Fruit fly (Drosophila melanogaster) whole organism, prepupa: ENCODE data around the gene CG6567.
A peak's percentile ranks its signal among the peaks of the same experiment; 100 is the strongest.

Source experiments
- Blimp-1 ChIP-seq: fragments of 200-800 bp; sonication (Bioruptor generic); optimal IDR thresholded peaks from 3 replicates; lab custom pipeline; 2017; ENCODE audit warnings: missing biosample characterization, missing genetic modification characterization, mild to moderate bottlenecking, moderate library complexity, missing genetic modification reagents
- CG10631 ChIP-seq: fragments of 200-800 bp; sonication (Bioruptor generic); optimal IDR thresholded peaks from 2 replicates; lab custom pipeline; 2016; ENCODE audit warnings: missing biosample characterization, missing genetic modification characterization
- CG10669 ChIP-seq: fragments of 200-800 bp; sonication (Bioruptor generic); optimal IDR thresholded peaks from 3 replicates; lab custom pipeline; 2018; ENCODE audit warnings: missing biosample characterization, mild to moderate bottlenecking, missing genetic modification characterization, moderate library complexity
- CG11294 ChIP-seq: fragments of 200-800 bp; sonication (Bioruptor generic); IDR thresholded peaks from 2 replicates; pipeline ENCODE4 v1.3.6; 2022; ENCODE audit warnings: missing biosample characterization, missing genetic modification characterization
- CG11762 ChIP-seq: fragments of 200-800 bp; sonication (Bioruptor generic); optimal IDR thresholded peaks from 3 replicates; lab custom pipeline; 2016; ENCODE audit warnings: missing biosample characterization, missing genetic modification characterization; ENCODE audit not compliant: insufficient read depth
- CG11902 ChIP-seq: fragments of 200-800 bp; sonication (Bioruptor generic); optimal IDR thresholded peaks from 3 replicates; lab custom pipeline; 2016; ENCODE audit warnings: missing biosample characterization, missing genetic modification characterization
- CG15336 ChIP-seq: fragments of 200-800 bp; sonication (Bioruptor generic); IDR thresholded peaks from 2 replicates; pipeline ENCODE4 v1.3.6; 2022; ENCODE audit warnings: missing biosample characterization, missing genetic modification characterization
- CG1621 ChIP-seq: fragments of 200-800 bp; sonication (Bioruptor generic); optimal IDR thresholded peaks from 3 replicates; lab custom pipeline; 2018; ENCODE audit warnings: missing biosample characterization, mild to moderate bottlenecking, missing genetic modification characterization
- CG16779 ChIP-seq: fragments of 200-800 bp; sonication (Bioruptor generic); optimal IDR thresholded peaks from 3 replicates; lab custom pipeline; 2017; ENCODE audit warnings: missing biosample characterization, mild to moderate bottlenecking, missing genetic modification characterization
- CG3032 ChIP-seq: fragments of 200-800 bp; optimal IDR thresholded peaks from 2 replicates; lab custom pipeline; 2019; ENCODE audit warnings: missing biosample characterization, mild to moderate bottlenecking, missing genetic modification characterization, moderate library complexity
- CG31627 ChIP-seq: fragments of 200-800 bp; sonication (Bioruptor generic); optimal IDR thresholded peaks from 3 replicates; lab custom pipeline; 2016; ENCODE audit warnings: missing biosample characterization, missing genetic modification characterization
- CG32006 ChIP-seq: fragments of 200-800 bp; sonication (Bioruptor generic); optimal IDR thresholded peaks from 3 replicates; lab custom pipeline; 2017; ENCODE audit warnings: missing biosample characterization, mild to moderate bottlenecking, missing genetic modification characterization
- CG3919 ChIP-seq: fragments of 200-800 bp; sonication (Bioruptor generic); optimal IDR thresholded peaks from 3 replicates; lab custom pipeline; 2016; ENCODE audit warnings: missing biosample characterization, missing genetic modification characterization
- CG4318 ChIP-seq: fragments of 200-800 bp; sonication (Bioruptor generic); optimal IDR thresholded peaks from 3 replicates; lab custom pipeline; 2017; ENCODE audit warnings: missing biosample characterization, mild to moderate bottlenecking, missing genetic modification characterization
- CG6276 ChIP-seq: fragments of 200-800 bp; sonication (Bioruptor generic); optimal IDR thresholded peaks from 2 replicates; lab custom pipeline; 2017; ENCODE audit warnings: missing biosample characterization, mild to moderate bottlenecking, missing genetic modification characterization
- CG6808 ChIP-seq: fragments of 200-800 bp; sonication (Bioruptor generic); optimal IDR thresholded peaks from 3 replicates; lab custom pipeline; 2017; ENCODE audit warnings: missing biosample characterization, missing genetic modification characterization, mild to moderate bottlenecking, moderate library complexity, missing genetic modification reagents
- CG7368 ChIP-seq: fragments of 200-800 bp; sonication (Bioruptor generic); optimal IDR thresholded peaks from 3 replicates; lab custom pipeline; 2016; ENCODE audit warnings: missing biosample characterization, missing genetic modification characterization
- CG8119 ChIP-seq: fragments of 200-800 bp; sonication (Bioruptor generic); IDR thresholded peaks from 3 replicates; pipeline ENCODE4 v1.3.6; 2022; ENCODE audit warnings: missing biosample characterization, missing genetic modification characterization
- CG8632 ChIP-seq: fragments of 200-800 bp; sonication (Bioruptor generic); optimal IDR thresholded peaks from 3 replicates; lab custom pipeline; 2016; ENCODE audit warnings: missing biosample characterization, missing genetic modification characterization
- CG9139 ChIP-seq: fragments of 200-800 bp; sonication (Bioruptor generic); optimal IDR thresholded peaks from 3 replicates; lab custom pipeline; 2017; ENCODE audit warnings: missing biosample characterization, mild to moderate bottlenecking, missing genetic modification characterization
- Eip78C ChIP-seq: fragments of 200-800 bp; sonication (Bioruptor generic); peaks from one replicate; lab custom pipeline; 2016; ENCODE audit warnings: missing biosample characterization, missing genetic modification characterization
- Eip93F ChIP-seq: fragments of 200-800 bp; sonication (Bioruptor generic); optimal IDR thresholded peaks from 2 replicates; lab custom pipeline; 2016; ENCODE audit warnings: missing biosample characterization, mild to moderate bottlenecking, missing genetic modification characterization
- Ets96B ChIP-seq: fragments of 200-800 bp; optimal IDR thresholded peaks from 2 replicates; lab custom pipeline; 2019; ENCODE audit warnings: missing biosample characterization, mild to moderate bottlenecking, missing genetic modification characterization, moderate library complexity
- Hr38 ChIP-seq: sonication (Bioruptor generic); optimal IDR thresholded peaks from 2 replicates; lab custom pipeline; 2016; ENCODE audit warnings: missing biosample characterization, missing genetic modification characterization
- Hr4 ChIP-seq: fragments of 200-800 bp; sonication (Bioruptor generic); optimal IDR thresholded peaks from 3 replicates; lab custom pipeline; 2016; ENCODE audit warnings: missing biosample characterization, missing genetic modification characterization
- OdsH ChIP-seq: fragments of 200-800 bp; sonication (Bioruptor generic); optimal IDR thresholded peaks from 3 replicates; lab custom pipeline; 2016; ENCODE audit warnings: missing biosample characterization, missing genetic modification characterization
- Sox102F ChIP-seq: fragments of 200-800 bp; sonication (Bioruptor generic); optimal IDR thresholded peaks from 2 replicates; lab custom pipeline; 2016; ENCODE audit warnings: missing biosample characterization, mild to moderate bottlenecking, missing genetic modification characterization
- Sox14 ChIP-seq: fragments of 200-800 bp; sonication (Bioruptor generic); optimal IDR thresholded peaks from 3 replicates; lab custom pipeline; 2016; ENCODE audit warnings: missing biosample characterization, missing genetic modification characterization
- achi ChIP-seq: fragments of 200-800 bp; sonication (Bioruptor generic); optimal IDR thresholded peaks from 3 replicates; lab custom pipeline; 2016; ENCODE audit warnings: missing biosample characterization, missing genetic modification characterization
- cyc ChIP-seq: fragments of 200-800 bp; sonication (Bioruptor generic); optimal IDR thresholded peaks from 3 replicates; lab custom pipeline; 2016; ENCODE audit warnings: missing biosample characterization, missing genetic modification characterization
- dac ChIP-seq: fragments of 200-800 bp; sonication (Bioruptor generic); optimal IDR thresholded peaks from 2 replicates; lab custom pipeline; 2017; ENCODE audit warnings: missing biosample characterization, mild to moderate bottlenecking, missing genetic modification characterization
- dsx ChIP-seq: fragments of 200-800 bp; optimal IDR thresholded peaks from 3 replicates; lab custom pipeline; 2019; ENCODE audit warnings: missing biosample characterization, mild to moderate bottlenecking, missing genetic modification characterization, moderate library complexity; ENCODE audit not compliant: poor library complexity, severe bottlenecking
- eg ChIP-seq: fragments of 200-800 bp; sonication (Bioruptor generic); IDR thresholded peaks from 3 replicates; pipeline ENCODE4 v1.3.6; 2022; ENCODE audit warnings: missing biosample characterization, missing genetic modification characterization
- esn ChIP-seq: fragments of 200-800 bp; sonication (Bioruptor generic); optimal IDR thresholded peaks from 2 replicates; lab custom pipeline; 2016; ENCODE audit warnings: missing biosample characterization, mild to moderate bottlenecking, missing genetic modification characterization, moderate library complexity
- fd59A ChIP-seq: fragments of 200-800 bp; sonication (Bioruptor generic); optimal IDR thresholded peaks from 2 replicates; lab custom pipeline; 2017; ENCODE audit warnings: missing biosample characterization, mild to moderate bottlenecking, missing genetic modification characterization, missing genetic modification reagents
- fd85E ChIP-seq: fragments of 200-800 bp; sonication (Bioruptor generic); optimal IDR thresholded peaks from 3 replicates; lab custom pipeline; 2016; ENCODE audit warnings: missing biosample characterization, missing genetic modification characterization
- fkh ChIP-seq: fragments of 200-800 bp; sonication (Bioruptor generic); optimal IDR thresholded peaks from 3 replicates; lab custom pipeline; 2017; ENCODE audit warnings: missing biosample characterization, mild to moderate bottlenecking, missing genetic modification characterization, moderate library complexity
- lz ChIP-seq: fragments of 200-800 bp; sonication (Bioruptor generic); optimal IDR thresholded peaks from 3 replicates; lab custom pipeline; 2016; ENCODE audit warnings: missing biosample characterization, missing genetic modification characterization
- net ChIP-seq: fragments of 200-800 bp; sonication (Bioruptor generic); optimal IDR thresholded peaks from 3 replicates; lab custom pipeline; 2016; ENCODE audit warnings: missing biosample characterization, missing genetic modification characterization
- pdm3 ChIP-seq: fragments of 200-800 bp; sonication (Bioruptor generic); optimal IDR thresholded peaks from 3 replicates; lab custom pipeline; 2016; ENCODE audit warnings: missing biosample characterization, missing genetic modification characterization
- ss ChIP-seq, 2 experiments: fragments of 200-800 bp; sonication (Bioruptor generic); optimal IDR thresholded peaks; 2 replicates in 1 of 2; 3 replicates in 1 of 2; lab custom pipeline; 2017 to 2018; ENCODE audit warnings: mild to moderate bottlenecking in 2 of 2, missing biosample characterization in 2 of 2, missing genetic modification characterization in 2 of 2, moderate library complexity in 1 of 2

Gene CG6567

DNA sequence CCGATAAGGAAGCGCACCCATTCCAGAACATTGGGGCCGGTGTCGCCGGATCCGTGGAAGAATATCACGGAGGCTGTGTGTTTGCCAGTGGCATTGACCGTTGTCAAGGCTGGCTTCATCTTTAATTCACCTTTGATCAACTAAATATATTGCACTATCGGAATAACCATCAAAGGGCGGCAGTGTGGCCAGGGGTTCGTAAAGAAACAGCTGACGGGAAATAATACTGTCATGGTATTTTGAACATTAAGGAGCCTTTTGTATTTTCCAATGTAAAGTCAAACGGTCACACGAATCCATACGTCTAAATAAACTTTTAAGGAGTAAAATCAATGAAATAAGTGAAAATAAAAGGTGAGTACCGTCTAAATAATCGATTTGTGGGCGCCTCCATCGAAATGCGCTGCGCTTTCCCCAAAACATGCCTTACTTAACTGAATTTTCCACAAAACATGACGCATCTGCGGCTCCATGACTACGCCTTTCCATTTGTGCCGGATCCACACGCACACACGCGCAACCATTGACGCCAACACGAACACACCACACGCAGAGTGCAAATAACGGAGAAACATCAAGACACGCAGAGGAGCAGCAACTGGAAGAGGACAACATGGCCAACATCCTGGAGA lies at the start of gene CG6567, which contains the start of gene CG4511:
CG6567 (minus strand) TSS at position 209 of the 632 bp plus-strand sequence.
CG4511 (plus strand) TSS at position 259 of the 632 bp plus-strand sequence.
- TF ChIP-seq CG1621 (tag; lab: Kevin White, UChicago) (peak; percentile 87), net (no peak), Hr4 (GFP tag; lab: Kevin White, UChicago) (no peak)

DNA sequence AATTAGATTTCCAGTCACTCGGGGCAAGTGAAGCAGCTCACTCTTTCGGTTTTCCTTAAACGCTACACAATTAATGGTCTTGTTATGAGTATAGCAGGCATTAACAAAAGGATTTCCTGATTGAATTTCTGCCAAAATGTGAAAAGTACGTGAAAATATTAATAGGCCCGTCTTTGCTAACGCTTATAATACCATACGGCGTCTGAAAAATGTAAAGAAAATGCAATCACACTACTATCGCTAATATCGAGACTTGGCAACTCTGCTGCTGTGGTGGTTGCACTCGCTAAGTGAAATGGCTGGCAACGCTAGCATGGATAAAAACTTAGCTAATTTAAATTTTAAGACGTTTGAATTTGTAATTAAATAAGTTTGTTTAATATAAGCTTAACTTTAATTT lies 39.1 kb upstream of the CG6567 start, which contains the start of gene CG6621:
CG6621 (minus strand) TSS at position 205 of the 400 bp plus-strand sequence.
- TF ChIP-seq CG11762 (GFP tag; lab: Kevin White, UChicago), result no peak
- peak; percentile 15 for TF ChIP-seq CG31627 (GFP tag; lab: Kevin White, UChicago)

DNA sequence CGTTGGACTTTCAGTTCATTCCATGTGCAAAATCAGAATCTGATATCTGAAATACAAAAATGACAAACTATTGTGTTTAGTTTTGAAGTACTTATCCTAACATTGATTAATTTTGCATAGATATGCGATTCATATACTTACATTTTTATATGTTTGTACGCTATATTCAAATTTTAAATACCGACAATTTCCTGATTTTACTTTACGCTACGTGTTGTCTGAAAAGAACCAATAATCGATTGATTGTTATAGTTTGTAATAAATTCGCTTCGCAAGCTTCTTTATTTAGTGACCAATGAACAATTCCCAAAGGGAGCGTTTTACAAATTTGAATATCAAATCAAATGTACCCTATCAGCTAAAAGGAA lies 35.3 kb upstream of the CG6567 start, which contains the start of gene Ak3:
Ak3 (minus strand) TSS at position 69 of the 368 bp plus-strand sequence.
- no peak for TF ChIP-seq CG8632 (GFP tag; lab: Kevin White, UChicago)
- TF ChIP-seq achi (GFP tag; lab: Kevin White, UChicago), result no peak
- no peak for TF ChIP-seq Ets96B
- TF ChIP-seq lz, result no peak
- no peak for TF ChIP-seq OdsH
- no peak for TF ChIP-seq CG3032 (tag; lab: Kevin White, UChicago)
- no peak for TF ChIP-seq Blimp-1 (GFP tag; lab: Kevin White, UChicago)
- no peak for TF ChIP-seq fd85E
- TF ChIP-seq CG32006, result no peak
- TF ChIP-seq CG8119 (GFP tag; lab: Robert Waterston, UW), result no peak
- no peak for TF ChIP-seq CG9139 (GFP tag; lab: Kevin White, UChicago)
- TF ChIP-seq Sox14 (GFP tag; lab: Kevin White, UChicago), result no peak
- no peak for TF ChIP-seq Sox102F
- TF ChIP-seq esn (GFP tag; lab: Kevin White, UChicago), result no peak
- TF ChIP-seq dac, result no peak
- no peak for TF ChIP-seq CG11294 (GFP tag; lab: Robert Waterston, UW)
- TF ChIP-seq pdm3 (GFP tag; lab: Kevin White, UChicago), result no peak

DNA sequence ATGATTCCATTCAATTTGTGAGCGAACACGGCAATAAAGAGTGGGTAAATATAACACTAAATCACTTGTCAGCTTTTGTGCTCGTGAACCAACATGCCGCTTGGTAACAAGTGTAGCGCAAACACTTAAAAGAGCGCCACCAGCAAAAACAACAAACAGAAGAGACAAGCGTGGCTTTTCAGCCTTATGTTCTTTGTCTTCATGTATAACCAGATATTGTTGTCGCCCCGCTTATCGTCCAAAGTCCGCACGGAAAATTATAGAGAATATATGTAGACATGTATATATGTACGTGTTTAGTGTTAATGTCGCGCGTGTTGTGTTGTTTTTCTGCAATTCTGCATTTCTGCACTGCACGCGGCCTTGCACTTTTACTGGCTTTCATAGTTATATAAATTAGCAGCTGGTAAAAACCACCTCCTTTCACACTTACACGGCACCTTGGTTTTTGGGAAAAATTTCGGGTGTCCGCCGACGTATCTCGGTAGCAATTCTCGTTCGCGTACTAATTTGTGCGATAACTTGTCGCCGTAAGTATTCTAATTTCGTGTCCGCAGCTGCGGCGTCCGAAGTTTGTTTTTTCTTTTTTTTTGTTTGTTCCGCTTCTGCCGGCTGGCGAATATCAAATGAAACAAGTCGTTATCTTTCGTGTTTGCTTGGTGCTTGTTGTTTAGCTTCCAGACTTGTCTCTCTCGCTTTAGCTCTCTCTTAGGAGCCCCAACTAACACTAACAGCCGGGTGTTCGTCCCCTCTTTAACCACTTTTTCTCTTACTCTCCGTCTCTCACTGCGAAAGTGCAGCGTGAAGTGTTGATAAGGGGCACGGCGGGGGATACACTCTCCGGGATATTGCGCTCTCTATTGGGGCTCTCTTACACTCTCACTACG lies 34.6 kb upstream of the CG6567 start:
- TF ChIP-seq CG8119 (GFP tag; lab: Robert Waterston, UW) (peak; percentile 63; the same call in 2 of the 3 replicates), Eip93F (GFP tag; lab: Kevin White, UChicago) (no peak), CG6276 (peak; percentile 77), Sox102F (peak; percentile 14), Eip78C (GFP tag; lab: Kevin White, UChicago) (peak; percentile 75), CG11902 (GFP tag; lab: Kevin White, UChicago) (no peak), CG10631 (GFP tag; lab: Kevin White, UChicago) (peak; percentile 35), CG4318 (GFP tag; lab: Kevin White, UChicago) (no peak), fd85E (peak; percentile 60), CG1621 (tag; lab: Kevin White, UChicago) (peak; percentile 63), Hr38 (GFP tag; lab: Kevin White, UChicago) (no peak), CG3919 (GFP tag; lab: Kevin White, UChicago) (peak; percentile 38), CG6808 (GFP tag; lab: Kevin White, UChicago) (peak; percentile 95), eg (GFP tag; lab: Robert Waterston, UW) (peak; percentile 77; the same call in 2 of the 3 replicates), CG7368 (peak; percentile 31), Sox14 (GFP tag; lab: Kevin White, UChicago) (peak; percentile 64), cyc (peak; percentile 38), fkh (GFP tag; lab: Kevin White, UChicago) (no peak), dsx (peak; percentile 39), CG3032 (tag; lab: Kevin White, UChicago) (peak; percentile 62), CG10669 (peak; percentile 47), fd59A (GFP tag; lab: Kevin White, UChicago) (no peak), ss (GFP tag; optimal IDR thresholded peaks at IDR 0.05; lab: Kevin White, UChicago) (peak; percentile 97 to 98), CG16779 (tag; lab: Kevin White, UChicago) (peak; percentile 73), CG11762 (GFP tag; lab: Kevin White, UChicago) (peak; percentile 62), Ets96B (peak; percentile 25), CG11294 (GFP tag; lab: Robert Waterston, UW) (no peak), CG15336 (peak; percentile 57)
